Worm (Caenorhabditis elegans) whole organism, early embryonic: ENCODE results near the gene B0228.9.

Experiments
- ama-1 ChIP-seq: fragments of 150-350 bp; optimal IDR thresholded peaks from 2 replicates; lab custom pipeline; 2014
- scrt-1 ChIP-seq: fragments of 200-800 bp; sonication (Bioruptor generic); IDR thresholded peaks from 2 replicates; pipeline ENCODE4 v1.3.6; 2022; ENCODE audit warnings: missing genetic modification characterization, missing compliant biosample characterization
- sea-1 ChIP-seq: fragments of 200-800 bp; sonication (Bioruptor generic); conservative IDR thresholded peaks from 2 replicates; pipeline ENCODE4 v1.3.6; 2022; ENCODE audit warnings: missing genetic modification characterization, missing compliant biosample characterization

DNA sequence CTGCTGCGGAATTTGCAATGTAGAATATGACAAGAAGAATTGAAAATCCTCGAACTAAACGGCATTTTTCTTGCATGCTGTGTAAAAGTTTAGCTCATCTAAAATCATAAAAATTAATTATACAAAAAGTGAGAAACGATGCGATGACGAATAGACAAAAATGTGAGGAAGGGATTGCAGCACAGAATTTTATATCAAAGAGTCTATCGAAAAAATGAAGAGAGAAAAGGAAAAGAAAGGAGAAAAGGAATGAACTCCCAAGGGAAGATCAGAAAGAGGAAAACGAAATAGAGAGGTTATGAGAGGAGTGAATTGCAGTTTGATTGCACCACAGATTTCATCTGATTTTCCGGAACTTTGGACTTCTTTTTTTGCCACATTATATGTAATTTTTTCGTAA, 30.8 kb upstream of the B0228.9 start, which contains the start of gene glr-4:
- TF ChIP-seq ama-1 (lab: Kevin White, UChicago) (no peak), scrt-1 (no peak), sea-1 (GFP tag; lab: Robert Waterston, UW) (no peak)
